Fruit fly (Drosophila melanogaster): ENCODE data around the gene CG31464.
A peak's percentile ranks its signal among the peaks of the same experiment; 100 is the strongest.

CG31464 gene

dm6 chr3R:8243720-8244119, 47.3 kb upstream of the CG31464 start, which contains the start of the genes CG9636, CG18749 and CG33722 (continued):
- TF ChIP-seq ab (GFP tag; optimal IDR thresholded peaks at IDR 0.05): no peak
- peak; percentile 76 for TF ChIP-seq CG9437 (GFP tag; optimal IDR thresholded peaks at IDR 0.05)
- peak; percentile 20 for TF ChIP-seq Dip3 (GFP tag; optimal IDR thresholded peaks at IDR 0.05)
- TF ChIP-seq br (optimal IDR thresholded peaks at IDR 0.05): no peak
- TF ChIP-seq Kr (GFP tag; optimal IDR thresholded peaks at IDR 0.05): no peak
- peak; percentile 3 for TF ChIP-seq run (tag; optimal IDR thresholded peaks at IDR 0.05)
- peak; percentile 96 for TF ChIP-seq onecut (GFP tag; IDR thresholded peaks at IDR 0.05)
- peak; percentile 55; the same call in 1 of the 2 replicates for TF ChIP-seq CG14014 (GFP tag; IDR thresholded peaks at IDR 0.05)
- peak; percentile 38 for TF ChIP-seq mirr (GFP tag; optimal IDR thresholded peaks at IDR 0.05)
- no peak for TF ChIP-seq CG3838 (GFP tag; optimal IDR thresholded peaks at IDR 0.05)
- no peak for TF ChIP-seq CG34376 (GFP tag; optimal IDR thresholded peaks at IDR 0.05)
- TF ChIP-seq Deaf1 (tag; optimal IDR thresholded peaks at IDR 0.05): peak; percentile 37
- TF ChIP-seq esg (GFP tag; conservative IDR thresholded peaks at IDR 0.05): peak; percentile 43
- no peak; the same call in 2 of the 3 replicates for TF ChIP-seq CG14050 (GFP tag; IDR thresholded peaks at IDR 0.05)
- TF ChIP-seq crp (GFP tag; optimal IDR thresholded peaks at IDR 0.05): peak in 1 of 2 experiments; percentile 38
- TF ChIP-seq tll (GFP tag; optimal IDR thresholded peaks at IDR 0.05): peak in 1 of 2 experiments; percentile 80
- TF ChIP-seq al (GFP tag; IDR thresholded peaks at IDR 0.05): peak; percentile 48; the same call in 1 of the 2 replicates
- TF ChIP-seq cas (GFP tag; IDR thresholded peaks at IDR 0.05): no peak
- no peak for TF ChIP-seq Hmx (GFP tag; optimal IDR thresholded peaks at IDR 0.05)
- TF ChIP-seq CG2116 (GFP tag; optimal IDR thresholded peaks at IDR 0.05): peak; percentile 93
- TF ChIP-seq sr (GFP tag; IDR thresholded peaks at IDR 0.05): no peak
- peak; percentile 31 for TF ChIP-seq CG13624 (GFP tag; optimal IDR thresholded peaks at IDR 0.05)
- peak; percentile 70 for TF ChIP-seq CG6689 (GFP tag; IDR thresholded peaks at IDR 0.05)
- TF ChIP-seq CoRest (tag; optimal IDR thresholded peaks at IDR 0.05): peak; percentile 80
- peak; percentile 11 for TF ChIP-seq slp2 (GFP tag; optimal IDR thresholded peaks at IDR 0.05)
- TF ChIP-seq CG33213 (GFP tag; optimal IDR thresholded peaks at IDR 0.05): peak; percentile 30
- TF ChIP-seq CG3163 (GFP tag; optimal IDR thresholded peaks at IDR 0.05): no peak
- no peak; the same call in 1 of the 2 replicates for TF ChIP-seq chm (GFP tag; IDR thresholded peaks at IDR 0.05)
- no peak for TF ChIP-seq ash1 (GFP tag; optimal IDR thresholded peaks at IDR 0.05)
- TF ChIP-seq mam (GFP tag; optimal IDR thresholded peaks at IDR 0.05): peak; percentile 48
- TF ChIP-seq E2f2 (GFP tag; IDR thresholded peaks at IDR 0.05): peak; percentile 64
- TF ChIP-seq z (GFP tag; IDR thresholded peaks at IDR 0.05): no peak
- TF ChIP-seq CG10267 (tag; optimal IDR thresholded peaks at IDR 0.05): peak; percentile 79
- TF ChIP-seq CG11696 (GFP tag; IDR thresholded peaks at IDR 0.05): 0 out of 2 replicates have a peak, but pooled peaks have one; percentile 23
- no peak for TF ChIP-seq CG6654 (GFP tag; optimal IDR thresholded peaks at IDR 0.05)
- peak; percentile 68 for TF ChIP-seq CG7556 (GFP tag; optimal IDR thresholded peaks at IDR 0.05)
- peak; percentile 52 for TF ChIP-seq bcd (GFP tag; optimal IDR thresholded peaks at IDR 0.05)
- TF ChIP-seq dmrt99B (tag; optimal IDR thresholded peaks at IDR 0.05): no peak
- TF ChIP-seq CG17912 (GFP tag; optimal IDR thresholded peaks at IDR 0.05): no peak
- no peak for TF ChIP-seq CG8089 (GFP tag; optimal IDR thresholded peaks at IDR 0.05)
- peak; percentile 10 for TF ChIP-seq ATbp (GFP tag; optimal IDR thresholded peaks at IDR 0.05)
- TF ChIP-seq ranshi (GFP tag; IDR thresholded peaks at IDR 0.05): 0 out of 2 replicates have a peak, but pooled peaks have one; percentile 42
- TF ChIP-seq CG12744 (GFP tag; optimal IDR thresholded peaks at IDR 0.05): peak; percentile 36
- TF ChIP-seq vnd (GFP tag; IDR thresholded peaks at IDR 0.05; ENCODE audit: partially characterized antibody): peak; percentile 95
- TF ChIP-seq zf30C (GFP tag; optimal IDR thresholded peaks at IDR 0.05): no peak
- TF ChIP-seq CG17612 (GFP tag; IDR thresholded peaks at IDR 0.05): no peak
- peak; percentile 27 for TF ChIP-seq oc (tag; optimal IDR thresholded peaks at IDR 0.05)
- TF ChIP-seq CG13287 (GFP tag; IDR thresholded peaks at IDR 0.05; ENCODE audit: partially characterized antibody): peak; percentile 99
- TF ChIP-seq ssp (GFP tag; IDR thresholded peaks at IDR 0.05): peak; percentile 45; the same call in 1 of the 2 replicates
- TF ChIP-seq CG17361 (GFP tag; IDR thresholded peaks at IDR 0.05): peak; percentile 80
- no peak for TF ChIP-seq CG12236 (GFP tag; optimal IDR thresholded peaks at IDR 0.05)
